Worm (Caenorhabditis elegans) whole organism, L4 larva: ENCODE data around the gene zmp-4.

ENCODE experiments used
- F49E8.2 ChIP-seq: sonication (generic microtip); optimal IDR thresholded peaks from 2 replicates; lab custom pipeline; 2016; ENCODE audit warnings: missing compliant biosample characterization, mild to moderate bottlenecking, missing genetic modification characterization, borderline replicate concordance
- R02D3.7 ChIP-seq: fragments of 150-350 bp; sonication (generic microtip); optimal IDR thresholded peaks from 3 replicates; lab custom pipeline; 2014; ENCODE audit warnings: missing biosample characterization, missing genetic modification characterization
- T20F7.1 ChIP-seq: fragments of 200-800 bp; sonication (Bioruptor generic); optimal IDR thresholded peaks from 2 replicates; lab custom pipeline; 2018; ENCODE audit warnings: mild to moderate bottlenecking, missing genetic modification characterization, missing compliant biosample characterization
- T26A8.4 ChIP-seq: fragments of 200-800 bp; sonication (Bioruptor generic); IDR thresholded peaks from 2 replicates; pipeline ENCODE4 v1.3.6; 2022; ENCODE audit warnings: missing genetic modification characterization, missing compliant biosample characterization
- Y105C5A.15 ChIP-seq: fragments of 200-800 bp; sonication (Bioruptor generic); IDR thresholded peaks from 2 replicates; pipeline ENCODE4 v1.3.6; 2022; ENCODE audit warnings: missing genetic modification characterization, missing compliant biosample characterization
- Y48G9A.11 ChIP-seq: fragments of 200-800 bp; sonication (Bioruptor generic); IDR thresholded peaks from 2 replicates; pipeline ENCODE4 v1.3.6; 2022; ENCODE audit warnings: missing genetic modification reagents, missing genetic modification characterization, missing compliant biosample characterization
- Y5F2A.4 ChIP-seq: fragments of 200-800 bp; sonication (Bioruptor generic); optimal IDR thresholded peaks from 2 replicates; lab custom pipeline; 2018; ENCODE audit warnings: mild to moderate bottlenecking, missing genetic modification characterization, missing compliant biosample characterization
- aha-1 ChIP-seq: fragments of 150-350 bp; peaks from one replicate; lab custom pipeline; 2014; ENCODE audit warnings: missing biosample characterization, missing genetic modification characterization
- ama-1 ChIP-seq: fragments of 150-350 bp; optimal IDR thresholded peaks from 2 replicates; lab custom pipeline; 2014; ENCODE audit warnings: inconsistent platforms, mixed read lengths
- ceh-20 ChIP-seq: fragments of 200-800 bp; sonication (Bioruptor generic); IDR thresholded peaks from 2 replicates; pipeline ENCODE4 v1.3.6; 2022; ENCODE audit warnings: missing genetic modification reagents, missing genetic modification characterization, missing compliant biosample characterization
- ceh-28 ChIP-seq: fragments of 150-350 bp; optimal IDR thresholded peaks from 2 replicates; lab custom pipeline; 2014; ENCODE audit warnings: missing biosample characterization, missing genetic modification reagents, missing genetic modification characterization
- ceh-44 ChIP-seq: fragments of 200-800 bp; sonication (Bioruptor generic); IDR thresholded peaks from 2 replicates; pipeline ENCODE4 v1.3.6; 2022; ENCODE audit warnings: missing genetic modification reagents, missing genetic modification characterization, missing compliant biosample characterization
- ceh-82 ChIP-seq: sonication (generic microtip); optimal IDR thresholded peaks from 2 replicates; lab custom pipeline; 2017; ENCODE audit warnings: missing biosample characterization, missing genetic modification characterization
- ces-1 ChIP-seq: fragments of 150-350 bp; sonication (generic microtip); optimal IDR thresholded peaks from 4 replicates; lab custom pipeline; 2014; ENCODE audit warnings: missing biosample characterization, missing genetic modification reagents, missing genetic modification characterization
- cey-2 ChIP-seq: sonication (generic microtip); optimal IDR thresholded peaks from 3 replicates; lab custom pipeline; 2017; ENCODE audit warnings: missing genetic modification characterization, mild to moderate bottlenecking, missing compliant biosample characterization, antibody characterized with exemption, borderline replicate concordance; ENCODE audit not compliant: insufficient read depth
- ctbp-1 ChIP-seq: fragments of 200-800 bp; sonication (Bioruptor generic); IDR thresholded peaks from 2 replicates; pipeline ENCODE4 v1.3.6; 2022; ENCODE audit warnings: missing genetic modification reagents, missing genetic modification characterization, missing compliant biosample characterization
- daf-12 ChIP-seq: fragments of 150-350 bp; optimal IDR thresholded peaks from 2 replicates; lab custom pipeline; 2014; ENCODE audit warnings: missing biosample characterization, missing genetic modification reagents, missing genetic modification characterization
- daf-8 ChIP-seq: fragments of 200-800 bp; sonication (Bioruptor generic); IDR thresholded peaks from 2 replicates; pipeline ENCODE4 v1.3.6; 2022; ENCODE audit warnings: missing genetic modification characterization, missing compliant biosample characterization
- dmd-9 ChIP-seq: fragments of 200-800 bp; sonication (Bioruptor generic); IDR thresholded peaks from 2 replicates; pipeline ENCODE4 v1.3.6; 2022; ENCODE audit warnings: missing genetic modification reagents, missing genetic modification characterization, missing compliant biosample characterization
- egl-27 ChIP-seq: sonication (generic microtip); optimal IDR thresholded peaks from 3 replicates; lab custom pipeline; 2017; ENCODE audit warnings: missing biosample characterization, missing genetic modification reagents, missing genetic modification characterization
- fkh-10 ChIP-seq: fragments of 150-350 bp; optimal IDR thresholded peaks from 2 replicates; lab custom pipeline; 2014; ENCODE audit warnings: missing biosample characterization, missing genetic modification reagents, missing genetic modification characterization
- fos-1 ChIP-seq: fragments of 150-350 bp; optimal IDR thresholded peaks from 2 replicates; lab custom pipeline; 2014; ENCODE audit warnings: missing biosample characterization, missing genetic modification characterization
- gei-8 ChIP-seq: fragments of 200-800 bp; sonication (Bioruptor generic); optimal IDR thresholded peaks from 2 replicates; lab custom pipeline; 2018; ENCODE audit warnings: mild to moderate bottlenecking, missing genetic modification characterization, missing compliant biosample characterization
- hif-1 ChIP-seq, 2 experiments: sonication (generic microtip); optimal IDR thresholded peaks; 2 replicates each; lab custom pipeline; 2016 to 2017; ENCODE audit warnings: missing compliant biosample characterization in 2 of 2, missing genetic modification characterization in 2 of 2, missing genetic modification reagents in 2 of 2, missing genotype in 2 of 2, mild to moderate bottlenecking in 1 of 2
- hlh-30 ChIP-seq: sonication (generic microtip); optimal IDR thresholded peaks from 2 replicates; lab custom pipeline; 2017; ENCODE audit warnings: antibody characterized with exemption, mild to moderate bottlenecking, missing genetic modification characterization, missing compliant biosample characterization; ENCODE audit not compliant: insufficient read depth
- hmg-1.1 ChIP-seq: fragments of 200-800 bp; sonication (Bioruptor generic); IDR thresholded peaks from 2 replicates; pipeline ENCODE4 v1.3.6; 2022; ENCODE audit warnings: missing genetic modification reagents, missing genetic modification characterization, missing compliant biosample characterization
- lim-7 ChIP-seq: fragments of 200-800 bp; sonication (Bioruptor generic); IDR thresholded peaks from 2 replicates; pipeline ENCODE4 v1.3.6; 2022; ENCODE audit warnings: missing genetic modification characterization, missing compliant biosample characterization
- lin-13 ChIP-seq: fragments of 150-350 bp; optimal IDR thresholded peaks from 2 replicates; lab custom pipeline; 2014; ENCODE audit warnings: missing biosample characterization, missing genetic modification reagents, missing genetic modification characterization
- lin-15B ChIP-seq: fragments of 150-350 bp; sonication (generic microtip); optimal IDR thresholded peaks from 3 replicates; lab custom pipeline; 2014; ENCODE audit warnings: missing biosample characterization, missing genetic modification characterization
- lin-38 ChIP-seq: fragments of 200-800 bp; sonication (Bioruptor generic); IDR thresholded peaks from 2 replicates; pipeline ENCODE4 v1.3.6; 2022; ENCODE audit warnings: missing genetic modification reagents, missing genetic modification characterization, missing compliant biosample characterization
- lir-3 ChIP-seq: sonication (generic microtip); optimal IDR thresholded peaks from 2 replicates; lab custom pipeline; 2016; ENCODE audit warnings: mild to moderate bottlenecking, missing genetic modification characterization, missing compliant biosample characterization
- lsy-2 ChIP-seq, 2 experiments: fragments of 150-350 bp in 1 of 2; sonication (generic microtip) in 1 of 2; optimal IDR thresholded peaks; 2 replicates each; lab custom pipeline; 2014 to 2017; ENCODE audit warnings: missing biosample characterization in 2 of 2, missing genetic modification characterization in 2 of 2
- mdt-29 ChIP-seq: fragments of 200-800 bp; sonication (Bioruptor generic); IDR thresholded peaks from 2 replicates; pipeline ENCODE4 v1.3.6; 2022; ENCODE audit warnings: missing genetic modification reagents, missing genetic modification characterization, missing compliant biosample characterization
- mes-2 ChIP-seq: sonication (generic microtip); optimal IDR thresholded peaks from 2 replicates; lab custom pipeline; 2016; ENCODE audit warnings: missing genotype, mild to moderate bottlenecking, missing genetic modification characterization, missing compliant biosample characterization; ENCODE audit not compliant: poor library complexity, severe bottlenecking
- mxl-2 ChIP-seq: fragments of 200-800 bp; sonication (Bioruptor generic); conservative IDR thresholded peaks from 2 replicates; pipeline ENCODE4 v1.3.6; 2022; ENCODE audit warnings: missing genetic modification reagents, missing genetic modification characterization, missing compliant biosample characterization
- nhr-102 ChIP-seq: sonication (generic microtip); optimal IDR thresholded peaks from 2 replicates; lab custom pipeline; 2016; ENCODE audit warnings: mild to moderate bottlenecking, missing genetic modification characterization, moderate library complexity, missing compliant biosample characterization
- nhr-111 ChIP-seq: fragments of 200-800 bp; sonication (Bioruptor generic); optimal IDR thresholded peaks from 2 replicates; lab custom pipeline; 2018; ENCODE audit warnings: mild to moderate bottlenecking, missing genetic modification characterization, missing compliant biosample characterization
- nhr-41 ChIP-seq: fragments of 200-800 bp; sonication (Bioruptor generic); IDR thresholded peaks from 2 replicates; pipeline ENCODE4 v1.3.6; 2022; ENCODE audit warnings: missing genetic modification reagents, missing genetic modification characterization, missing compliant biosample characterization
- nhr-6 ChIP-seq: fragments of 150-350 bp; optimal IDR thresholded peaks from 2 replicates; lab custom pipeline; 2014; ENCODE audit warnings: missing biosample characterization, missing genetic modification characterization
- pha-4 ChIP-seq, 2 experiments: fragments of 150-350 bp in 1 of 2; fragments of 200-800 bp in 1 of 2; sonication (Bioruptor generic) in 1 of 2; IDR thresholded peaks in 1 of 2; optimal IDR thresholded peaks in 1 of 2; 2 replicates each; pipeline versions ENCODE4 v1.3.6 to Lab custom; 2014 to 2022; ENCODE audit warnings: missing genetic modification characterization in 2 of 2, missing genetic modification reagents in 2 of 2, missing biosample characterization in 1 of 2, missing compliant biosample characterization in 1 of 2
- php-3 ChIP-seq: fragments of 200-800 bp; sonication (Bioruptor generic); IDR thresholded peaks from 2 replicates; pipeline ENCODE4 v1.3.6; 2022; ENCODE audit warnings: missing genetic modification reagents, missing genetic modification characterization, missing compliant biosample characterization
- sdz-12 ChIP-seq: fragments of 200-800 bp; sonication (Bioruptor generic); optimal IDR thresholded peaks from 2 replicates; lab custom pipeline; 2018; ENCODE audit warnings: mild to moderate bottlenecking, missing genetic modification characterization, missing compliant biosample characterization
- set-16 ChIP-seq: fragments of 200-800 bp; sonication (Bioruptor generic); IDR thresholded peaks from 2 replicates; pipeline ENCODE4 v1.3.6; 2022; ENCODE audit warnings: missing genetic modification reagents, missing genetic modification characterization, missing compliant biosample characterization
- snpc-1.2 ChIP-seq: fragments of 200-800 bp; sonication (Bioruptor generic); IDR thresholded peaks from 2 replicates; pipeline ENCODE4 v1.3.6; 2022; ENCODE audit warnings: missing genetic modification reagents, missing genetic modification characterization, missing compliant biosample characterization
- tag-97 ChIP-seq: fragments of 200-800 bp; sonication (Bioruptor generic); IDR thresholded peaks from 2 replicates; pipeline ENCODE4 v1.3.6; 2022; ENCODE audit warnings: missing genetic modification characterization, missing compliant biosample characterization
- tra-1 ChIP-seq: fragments of 200-800 bp; sonication (Bioruptor generic); IDR thresholded peaks from 2 replicates; pipeline ENCODE4 v1.3.6; 2022; ENCODE audit warnings: missing genetic modification reagents, missing genetic modification characterization, missing compliant biosample characterization
- unc-39 ChIP-seq: sonication (generic microtip); optimal IDR thresholded peaks from 2 replicates; lab custom pipeline; 2017; ENCODE audit warnings: missing biosample characterization, missing genetic modification characterization
- vab-7 ChIP-seq: fragments of 200-800 bp; sonication (Bioruptor generic); IDR thresholded peaks from 2 replicates; pipeline ENCODE4 v1.3.6; 2022; ENCODE audit warnings: missing genetic modification reagents, missing genetic modification characterization, missing compliant biosample characterization
- zag-1 ChIP-seq: fragments of 150-350 bp; optimal IDR thresholded peaks from 2 replicates; lab custom pipeline; 2014; ENCODE audit warnings: missing biosample characterization, missing genetic modification characterization
- zip-2 ChIP-seq: fragments of 150-350 bp; optimal IDR thresholded peaks from 2 replicates; lab custom pipeline; 2014; ENCODE audit warnings: missing biosample characterization, missing genetic modification characterization

Gene zmp-4

ce11 chrV:14876257-14876656 lies 45.2 kb downstream of the zmp-4 start (continued):
- TF ChIP-seq mes-2 (peak; percentile 85), ctbp-1 (GFP tag; lab: Robert Waterston, UW) (0 out of 2 replicates have a peak, but pooled peaks have one; percentile 19), zip-2 (tag; lab: Kevin White, UChicago) (no peak), lin-13 (GFP tag; lab: Kevin White, UChicago) (no peak), ama-1 (no peak), egl-27 (tag; lab: Kevin White, UChicago) (no peak), aha-1 (tag; lab: Kevin White, UChicago) (peak; percentile 93), ceh-82 (tag; lab: Kevin White, UChicago) (no peak), ceh-44 (GFP tag; lab: Robert Waterston, UW) (peak; percentile 69; the same call in 1 of the 2 replicates), php-3 (GFP tag; lab: Robert Waterston, UW) (peak; percentile 35; the same call in 1 of the 2 replicates), daf-12 (tag; lab: Kevin White, UChicago) (no peak), Y5F2A.4 (GFP tag; lab: Kevin White, UChicago) (no peak), hlh-30 (tag; lab: Kevin White, UChicago) (peak; percentile 18), ceh-28 (tag; lab: Kevin White, UChicago) (no peak), vab-7 (GFP tag; lab: Robert Waterston, UW) (peak; percentile 48; the same call in 1 of the 2 replicates), mdt-29 (GFP tag; lab: Robert Waterston, UW) (peak; percentile 53; the same call in 1 of the 2 replicates), lir-3 (tag; lab: Kevin White, UChicago) (no peak), lsy-2 (tag; optimal IDR thresholded peaks at IDR 0.05; lab: Kevin White, UChicago) (no peak), cey-2 (tag; lab: Kevin White, UChicago) (no peak), mxl-2 (GFP tag; lab: Robert Waterston, UW) (0 out of 2 replicates have a peak, but pooled peaks have one; percentile 14), hif-1 (tag; optimal IDR thresholded peaks at IDR 0.05; lab: Kevin White, UChicago) (no peak), Y105C5A.15 (GFP tag; lab: Robert Waterston, UW) (no peak), unc-39 (tag; lab: Kevin White, UChicago) (no peak), sdz-12 (GFP tag; lab: Kevin White, UChicago) (no peak), T20F7.1 (GFP tag; lab: Kevin White, UChicago) (no peak), pha-4 (GFP tag; IDR thresholded peaks at IDR 0.05; lab: Robert Waterston, UW) (no peak; the same call in 1 of the 2 replicates), pha-4 (tag; optimal IDR thresholded peaks at IDR 0.05; lab: Kevin White, UChicago) (no peak), zag-1 (no peak), ceh-20 (GFP tag; lab: Robert Waterston, UW) (peak; percentile 62; the same call in 1 of the 2 replicates), fkh-10 (no peak), dmd-9 (GFP tag; lab: Robert Waterston, UW) (no peak), nhr-41 (GFP tag; lab: Robert Waterston, UW) (no peak), lin-15B (tag; lab: Kevin White, UChicago) (no peak), lim-7 (peak; percentile 71), hmg-1.1 (GFP tag; lab: Robert Waterston, UW) (peak; percentile 74), lin-38 (GFP tag; lab: Robert Waterston, UW) (no peak), nhr-102 (tag; lab: Kevin White, UChicago) (no peak), gei-8 (GFP tag; lab: Kevin White, UChicago) (no peak), tag-97 (no peak), fos-1 (tag; lab: Kevin White, UChicago) (no peak), ces-1 (GFP tag; lab: Kevin White, UChicago) (no peak), Y48G9A.11 (GFP tag; lab: Robert Waterston, UW) (0 out of 2 replicates have a peak, but pooled peaks have one; percentile 17), snpc-1.2 (no peak; the same call in 1 of the 2 replicates), nhr-111 (GFP tag; lab: Kevin White, UChicago) (no peak), F49E8.2 (tag; lab: Kevin White, UChicago) (no peak), set-16 (GFP tag; lab: Robert Waterston, UW) (no peak), tra-1 (GFP tag; lab: Robert Waterston, UW) (no peak), R02D3.7 (no peak), daf-8 (no peak), T26A8.4 (GFP tag; lab: Robert Waterston, UW) (peak; percentile 44; the same call in 1 of the 2 replicates), nhr-6 (tag; lab: Kevin White, UChicago) (no peak)
